Fruit fly (Drosophila melanogaster): ENCODE results near the gene CG14286.

DNA sequence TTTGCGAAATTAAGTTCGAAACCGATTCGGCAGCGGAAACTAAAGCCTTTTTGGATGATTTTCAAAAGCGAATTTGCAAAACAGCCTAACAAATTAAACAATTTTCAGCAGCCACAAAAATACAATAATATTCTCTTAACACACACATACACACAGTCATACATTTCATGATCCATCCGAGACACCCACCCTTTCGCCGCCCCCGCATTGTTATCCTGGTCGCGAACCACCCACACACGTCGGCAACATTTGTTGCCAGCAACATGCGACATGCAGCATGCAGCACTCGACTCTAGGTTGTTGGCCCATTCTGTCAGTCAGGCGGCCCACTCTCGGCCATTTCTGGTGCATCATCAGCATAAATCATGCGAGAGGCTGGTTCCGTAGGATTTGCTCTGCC is 9.9 kb upstream of the CG14286 start:
- TF ChIP-seq cnc (optimal IDR thresholded peaks at IDR 0.05) (no peak), Crg-1 (GFP tag; optimal IDR thresholded peaks at IDR 0.05) (no peak), CG12768 (GFP tag; optimal IDR thresholded peaks at IDR 0.05) (no peak), tj (GFP tag; optimal IDR thresholded peaks at IDR 0.05) (no peak), CG11617 (GFP tag; optimal IDR thresholded peaks at IDR 0.05) (no peak)
